Fruit fly (Drosophila melanogaster) whole organism, prepupa: Measurements from ENCODE around the gene be.

Experiments
- Blimp-1 ChIP-seq: fragments of 200-800 bp; sonication (Bioruptor generic); optimal IDR thresholded peaks from 3 replicates; lab custom pipeline; 2017; ENCODE audit warnings: missing biosample characterization, missing genetic modification characterization, mild to moderate bottlenecking, moderate library complexity, missing genetic modification reagents
- CG10631 ChIP-seq: fragments of 200-800 bp; sonication (Bioruptor generic); optimal IDR thresholded peaks from 2 replicates; lab custom pipeline; 2016; ENCODE audit warnings: missing biosample characterization, missing genetic modification characterization
- CG11762 ChIP-seq: fragments of 200-800 bp; sonication (Bioruptor generic); optimal IDR thresholded peaks from 3 replicates; lab custom pipeline; 2016; ENCODE audit warnings: missing biosample characterization, missing genetic modification characterization; ENCODE audit not compliant: insufficient read depth
- CG11902 ChIP-seq: fragments of 200-800 bp; sonication (Bioruptor generic); optimal IDR thresholded peaks from 3 replicates; lab custom pipeline; 2016; ENCODE audit warnings: missing biosample characterization, missing genetic modification characterization
- CG15336 ChIP-seq: fragments of 200-800 bp; sonication (Bioruptor generic); IDR thresholded peaks from 2 replicates; pipeline ENCODE4 v1.3.6; 2022; ENCODE audit warnings: missing biosample characterization, missing genetic modification characterization
- CG1621 ChIP-seq: fragments of 200-800 bp; sonication (Bioruptor generic); optimal IDR thresholded peaks from 3 replicates; lab custom pipeline; 2018; ENCODE audit warnings: missing biosample characterization, mild to moderate bottlenecking, missing genetic modification characterization
- CG3032 ChIP-seq: fragments of 200-800 bp; optimal IDR thresholded peaks from 2 replicates; lab custom pipeline; 2019; ENCODE audit warnings: missing biosample characterization, mild to moderate bottlenecking, missing genetic modification characterization, moderate library complexity
- CG31627 ChIP-seq: fragments of 200-800 bp; sonication (Bioruptor generic); optimal IDR thresholded peaks from 3 replicates; lab custom pipeline; 2016; ENCODE audit warnings: missing biosample characterization, missing genetic modification characterization
- CG34406 ChIP-seq: fragments of 200-800 bp; sonication (Bioruptor generic); optimal IDR thresholded peaks from 3 replicates; lab custom pipeline; 2016; ENCODE audit warnings: missing biosample characterization, missing genetic modification characterization
- CG3919 ChIP-seq: fragments of 200-800 bp; sonication (Bioruptor generic); optimal IDR thresholded peaks from 3 replicates; lab custom pipeline; 2016; ENCODE audit warnings: missing biosample characterization, missing genetic modification characterization
- CG4318 ChIP-seq: fragments of 200-800 bp; sonication (Bioruptor generic); optimal IDR thresholded peaks from 3 replicates; lab custom pipeline; 2017; ENCODE audit warnings: missing biosample characterization, mild to moderate bottlenecking, missing genetic modification characterization
- CG6163 ChIP-seq: fragments of 200-800 bp; sonication (Bioruptor generic); IDR thresholded peaks from 3 replicates; pipeline ENCODE4 v1.3.6; 2022; ENCODE audit warnings: missing biosample characterization, missing genetic modification characterization
- CG6808 ChIP-seq: fragments of 200-800 bp; sonication (Bioruptor generic); optimal IDR thresholded peaks from 3 replicates; lab custom pipeline; 2017; ENCODE audit warnings: missing biosample characterization, missing genetic modification characterization, mild to moderate bottlenecking, moderate library complexity, missing genetic modification reagents
- CG6854 ChIP-seq: fragments of 200-800 bp; sonication (Bioruptor generic); optimal IDR thresholded peaks from 2 replicates; lab custom pipeline; 2017; ENCODE audit warnings: missing biosample characterization, mild to moderate bottlenecking, missing genetic modification characterization
- CG8119 ChIP-seq: fragments of 200-800 bp; sonication (Bioruptor generic); IDR thresholded peaks from 3 replicates; pipeline ENCODE4 v1.3.6; 2022; ENCODE audit warnings: missing biosample characterization, missing genetic modification characterization
- CG8319 ChIP-seq: fragments of 200-800 bp; sonication (Bioruptor generic); optimal IDR thresholded peaks from 3 replicates; lab custom pipeline; 2016; ENCODE audit warnings: missing biosample characterization, missing genetic modification characterization
- CG9139 ChIP-seq: fragments of 200-800 bp; sonication (Bioruptor generic); optimal IDR thresholded peaks from 3 replicates; lab custom pipeline; 2017; ENCODE audit warnings: missing biosample characterization, mild to moderate bottlenecking, missing genetic modification characterization
- Eip78C ChIP-seq: fragments of 200-800 bp; sonication (Bioruptor generic); peaks from one replicate; lab custom pipeline; 2016; ENCODE audit warnings: missing biosample characterization, missing genetic modification characterization
- Eip93F ChIP-seq: fragments of 200-800 bp; sonication (Bioruptor generic); optimal IDR thresholded peaks from 2 replicates; lab custom pipeline; 2016; ENCODE audit warnings: missing biosample characterization, mild to moderate bottlenecking, missing genetic modification characterization
- Hr39 ChIP-seq: fragments of 200-800 bp; sonication (Bioruptor generic); optimal IDR thresholded peaks from 2 replicates; lab custom pipeline; 2016; ENCODE audit warnings: missing biosample characterization, missing genetic modification characterization
- Hr4 ChIP-seq: fragments of 200-800 bp; sonication (Bioruptor generic); optimal IDR thresholded peaks from 3 replicates; lab custom pipeline; 2016; ENCODE audit warnings: missing biosample characterization, missing genetic modification characterization
- Met ChIP-seq: fragments of 200-800 bp; sonication (Bioruptor generic); optimal IDR thresholded peaks from 3 replicates; lab custom pipeline; 2016; ENCODE audit warnings: missing biosample characterization, missing genetic modification characterization
- OdsH ChIP-seq: fragments of 200-800 bp; sonication (Bioruptor generic); optimal IDR thresholded peaks from 3 replicates; lab custom pipeline; 2016; ENCODE audit warnings: missing biosample characterization, missing genetic modification characterization
- Smox ChIP-seq: fragments of 200-800 bp; sonication (Bioruptor generic); optimal IDR thresholded peaks from 3 replicates; lab custom pipeline; 2016; ENCODE audit warnings: missing biosample characterization, missing genetic modification characterization
- Sox14 ChIP-seq: fragments of 200-800 bp; sonication (Bioruptor generic); optimal IDR thresholded peaks from 3 replicates; lab custom pipeline; 2016; ENCODE audit warnings: missing biosample characterization, missing genetic modification characterization
- Sox15 ChIP-seq: fragments of 200-800 bp; sonication (Bioruptor generic); optimal IDR thresholded peaks from 3 replicates; lab custom pipeline; 2016; ENCODE audit warnings: missing biosample characterization, missing genetic modification characterization
- acj6 ChIP-seq: fragments of 200-800 bp; sonication (Bioruptor generic); optimal IDR thresholded peaks from 3 replicates; lab custom pipeline; 2016; ENCODE audit warnings: missing biosample characterization, missing genetic modification characterization
- cyc ChIP-seq: fragments of 200-800 bp; sonication (Bioruptor generic); optimal IDR thresholded peaks from 3 replicates; lab custom pipeline; 2016; ENCODE audit warnings: missing biosample characterization, missing genetic modification characterization
- dac ChIP-seq: fragments of 200-800 bp; sonication (Bioruptor generic); optimal IDR thresholded peaks from 2 replicates; lab custom pipeline; 2017; ENCODE audit warnings: missing biosample characterization, mild to moderate bottlenecking, missing genetic modification characterization
- eg ChIP-seq: fragments of 200-800 bp; sonication (Bioruptor generic); IDR thresholded peaks from 3 replicates; pipeline ENCODE4 v1.3.6; 2022; ENCODE audit warnings: missing biosample characterization, missing genetic modification characterization
- esn ChIP-seq: fragments of 200-800 bp; sonication (Bioruptor generic); optimal IDR thresholded peaks from 2 replicates; lab custom pipeline; 2016; ENCODE audit warnings: missing biosample characterization, mild to moderate bottlenecking, missing genetic modification characterization, moderate library complexity
- fd59A ChIP-seq: fragments of 200-800 bp; sonication (Bioruptor generic); optimal IDR thresholded peaks from 2 replicates; lab custom pipeline; 2017; ENCODE audit warnings: missing biosample characterization, mild to moderate bottlenecking, missing genetic modification characterization, missing genetic modification reagents
- fkh ChIP-seq: fragments of 200-800 bp; sonication (Bioruptor generic); optimal IDR thresholded peaks from 3 replicates; lab custom pipeline; 2017; ENCODE audit warnings: missing biosample characterization, mild to moderate bottlenecking, missing genetic modification characterization, moderate library complexity
- lz ChIP-seq: fragments of 200-800 bp; sonication (Bioruptor generic); optimal IDR thresholded peaks from 3 replicates; lab custom pipeline; 2016; ENCODE audit warnings: missing biosample characterization, missing genetic modification characterization
- net ChIP-seq: fragments of 200-800 bp; sonication (Bioruptor generic); optimal IDR thresholded peaks from 3 replicates; lab custom pipeline; 2016; ENCODE audit warnings: missing biosample characterization, missing genetic modification characterization
- pdm3 ChIP-seq: fragments of 200-800 bp; sonication (Bioruptor generic); optimal IDR thresholded peaks from 3 replicates; lab custom pipeline; 2016; ENCODE audit warnings: missing biosample characterization, missing genetic modification characterization
- salr ChIP-seq, 2 experiments: fragments of 200-800 bp; sonication (Bioruptor generic); optimal IDR thresholded peaks; 3 replicates each; lab custom pipeline; 2016 to 2018; ENCODE audit warnings: missing biosample characterization in 2 of 2, missing genetic modification characterization in 2 of 2, mild to moderate bottlenecking in 1 of 2
- spab ChIP-seq: fragments of 200-800 bp; sonication (Bioruptor generic); optimal IDR thresholded peaks from 2 replicates; lab custom pipeline; 2017; ENCODE audit warnings: missing biosample characterization, mild to moderate bottlenecking, missing genetic modification characterization, missing genetic modification reagents
- ss ChIP-seq, 2 experiments: fragments of 200-800 bp; sonication (Bioruptor generic); optimal IDR thresholded peaks; 2 replicates in 1 of 2; 3 replicates in 1 of 2; lab custom pipeline; 2017 to 2018; ENCODE audit warnings: mild to moderate bottlenecking in 2 of 2, missing biosample characterization in 2 of 2, missing genetic modification characterization in 2 of 2, moderate library complexity in 1 of 2
- svp ChIP-seq: fragments of 200-800 bp; sonication (Bioruptor generic); peaks from one replicate; lab custom pipeline; 2016; ENCODE audit warnings: missing biosample characterization, missing genetic modification characterization
- topi ChIP-seq: fragments of 200-800 bp; sonication (Bioruptor generic); optimal IDR thresholded peaks from 3 replicates; lab custom pipeline; 2016; ENCODE audit warnings: missing biosample characterization, missing genetic modification characterization
- vri ChIP-seq: fragments of 200-800 bp; sonication (Bioruptor generic); optimal IDR thresholded peaks from 3 replicates; lab custom pipeline; 2016; ENCODE audit warnings: missing biosample characterization, mild to moderate bottlenecking, missing genetic modification characterization

be gene

DNA sequence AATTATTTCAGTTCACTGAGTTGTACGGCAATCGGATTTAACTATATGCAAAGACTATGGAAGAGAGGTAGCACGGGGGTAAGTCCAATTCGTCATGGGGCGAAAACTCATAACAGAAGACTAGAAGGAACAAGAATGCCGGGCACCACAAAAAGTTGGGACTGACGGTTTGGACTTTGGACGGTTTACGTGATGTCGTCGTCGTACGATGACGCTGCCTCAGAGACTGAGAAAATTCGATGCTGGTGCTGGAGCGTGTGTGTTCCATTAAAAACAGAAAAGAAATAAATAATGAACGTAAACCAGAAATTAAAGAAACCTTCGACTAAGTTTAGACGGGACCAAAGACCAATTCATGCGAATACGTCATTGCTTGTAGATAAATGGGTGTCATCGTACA lies 55.7 kb downstream of the be start (continued):
- TF ChIP-seq CG15336 = no peak; the same call in 1 of the 2 replicates
- no peak for TF ChIP-seq CG11762 (GFP tag; lab: Kevin White, UChicago)
- TF ChIP-seq CG6854 = peak; percentile 1
- no peak for TF ChIP-seq CG34406 (GFP tag; lab: Kevin White, UChicago)
- TF ChIP-seq eg = 0 out of 3 replicates have a peak, but pooled peaks have one; percentile 9
- peak; percentile 27 for TF ChIP-seq spab (GFP tag; lab: Kevin White, UChicago)
- peak in 1 of 2 experiments; percentile 10 for TF ChIP-seq salr (GFP tag; optimal IDR thresholded peaks at IDR 0.05; lab: Kevin White, UChicago)
- TF ChIP-seq CG1621 (tag; lab: Kevin White, UChicago) = peak; percentile 19
- TF ChIP-seq CG10631 (GFP tag; lab: Kevin White, UChicago) = no peak
- TF ChIP-seq Eip78C (GFP tag; lab: Kevin White, UChicago) = no peak
- no peak for TF ChIP-seq cyc (GFP tag; lab: Kevin White, UChicago)
- TF ChIP-seq acj6 (GFP tag; lab: Kevin White, UChicago) = no peak
- no peak for TF ChIP-seq svp (GFP tag; lab: Kevin White, UChicago)
- peak; percentile 9 for TF ChIP-seq CG3919 (GFP tag; lab: Kevin White, UChicago)
- no peak for TF ChIP-seq CG4318
- TF ChIP-seq topi (GFP tag; lab: Kevin White, UChicago) = no peak
- TF ChIP-seq Eip93F (GFP tag; lab: Kevin White, UChicago) = no peak
- no peak for TF ChIP-seq esn
- no peak for TF ChIP-seq fd59A (GFP tag; lab: Kevin White, UChicago)
- no peak for TF ChIP-seq Blimp-1 (GFP tag; lab: Kevin White, UChicago)
- TF ChIP-seq CG9139 = peak; percentile 74

DNA sequence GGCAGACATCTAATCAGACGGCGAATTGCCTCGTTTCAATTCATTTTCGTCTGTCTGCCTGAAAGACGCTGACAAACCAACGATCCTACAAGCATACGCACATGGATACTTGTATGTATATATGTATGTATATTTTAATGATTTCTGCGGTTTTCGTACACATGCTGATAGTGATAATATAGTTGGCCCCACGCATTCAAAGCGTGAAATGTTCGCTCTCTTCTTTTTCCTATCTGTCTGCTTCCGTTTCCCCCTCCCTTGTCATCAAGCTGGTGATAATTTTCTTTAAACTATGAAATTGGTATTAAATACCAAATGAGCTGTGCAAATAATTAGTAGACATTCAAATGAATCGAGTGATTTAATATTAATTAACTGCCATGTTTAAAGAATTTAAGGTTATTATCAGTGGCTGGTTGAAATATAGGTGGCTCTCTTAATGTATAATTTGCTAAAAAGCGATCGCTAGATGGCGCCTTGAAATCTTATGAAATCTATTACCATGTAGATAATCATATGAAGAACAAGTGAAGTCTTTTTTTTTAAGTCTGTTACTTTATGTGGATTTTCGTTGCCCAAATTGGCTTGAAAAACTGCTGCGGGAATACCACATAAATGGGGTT lies 56.7 kb downstream of the be start, which contains the start of gene CG33177:
TSS of gene CG33177 (plus strand) at position 588 of the 623 bp plus-strand sequence.
- TF ChIP-seq Eip93F (GFP tag; lab: Kevin White, UChicago) (no peak), pdm3 (GFP tag; lab: Kevin White, UChicago) (peak; percentile 18), CG3919 (GFP tag; lab: Kevin White, UChicago) (no peak), vri (peak; percentile 37), CG15336 (no peak), Hr4 (no peak), Sox14 (GFP tag; lab: Kevin White, UChicago) (no peak), esn (peak; percentile 29), CG31627 (GFP tag; lab: Kevin White, UChicago) (peak; percentile 52), Met (GFP tag; lab: Kevin White, UChicago) (peak; percentile 5), cyc (GFP tag; lab: Kevin White, UChicago) (peak; percentile 36), dac (GFP tag; lab: Kevin White, UChicago) (no peak), lz (GFP tag; lab: Kevin White, UChicago) (peak; percentile 17), CG11902 (GFP tag; lab: Kevin White, UChicago) (no peak), Blimp-1 (GFP tag; lab: Kevin White, UChicago) (no peak), fkh (GFP tag; lab: Kevin White, UChicago) (peak; percentile 25), Eip78C (GFP tag; lab: Kevin White, UChicago) (peak; percentile 45), svp (GFP tag; lab: Kevin White, UChicago) (peak; percentile 69), Hr39 (GFP tag; lab: Kevin White, UChicago) (peak; percentile 42), topi (GFP tag; lab: Kevin White, UChicago) (peak; percentile 12)

DNA sequence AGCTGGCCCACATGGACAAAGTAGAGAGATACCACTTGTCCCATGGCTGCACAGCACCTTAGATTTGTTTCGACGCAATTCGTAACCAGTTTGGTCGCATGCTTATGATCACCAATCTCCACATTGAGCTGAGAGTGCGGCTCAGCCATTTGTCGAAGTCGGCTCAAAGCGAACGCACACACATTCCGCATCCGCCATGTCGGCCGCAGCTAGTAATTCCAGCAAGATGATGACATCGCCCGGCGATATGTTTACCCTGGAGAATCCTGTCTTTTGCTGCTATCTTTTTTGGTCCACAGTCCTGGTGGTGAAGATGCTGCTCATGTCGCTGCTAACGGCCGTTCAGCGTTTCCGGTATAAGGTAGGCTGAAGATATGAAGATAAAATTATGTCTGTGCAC lies 58.4 kb downstream of the be start, which contains the start of gene CG33178:
TSS of gene CG33178 (plus strand) at position 147 of the 400 bp plus-strand sequence.
- peak; percentile 16; the same call in 1 of the 3 replicates for TF ChIP-seq eg
- TF ChIP-seq lz (GFP tag; lab: Kevin White, UChicago) = no peak
- TF ChIP-seq OdsH = no peak

DNA sequence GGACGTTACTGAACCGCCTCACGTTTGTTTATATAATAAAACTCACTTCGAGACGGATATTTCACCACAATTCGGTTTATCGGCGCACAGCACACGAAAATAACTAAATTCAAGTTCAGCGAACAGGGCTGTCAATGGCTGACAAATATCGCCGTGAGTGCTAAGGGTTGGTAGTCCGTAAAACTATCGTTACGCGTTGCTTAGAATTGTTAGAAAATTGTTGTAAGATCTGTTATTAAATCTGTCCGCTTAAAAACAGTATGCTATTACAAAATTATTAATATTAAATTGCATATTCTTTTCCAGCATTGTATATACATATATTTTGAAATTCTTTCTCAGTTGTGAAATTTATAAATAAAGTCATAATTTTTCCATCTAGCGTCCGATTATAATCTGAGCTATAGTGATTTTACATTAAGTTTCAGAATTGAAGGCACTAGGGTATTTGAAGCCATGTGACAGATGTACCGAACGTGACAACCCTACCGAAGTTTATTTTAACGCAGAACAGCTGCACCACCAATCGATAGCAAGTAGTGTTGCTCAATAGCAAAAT lies 60.4 kb downstream of the be start, which contains the start of gene Cox17:
TSS of gene Cox17 (minus strand) at position 120 of the 559 bp plus-strand sequence.
- TF ChIP-seq net (GFP tag; lab: Kevin White, UChicago) = peak; percentile 75
- peak; percentile 63 for TF ChIP-seq fd59A (GFP tag; lab: Kevin White, UChicago)
- peak; percentile 68 for TF ChIP-seq CG8119 (GFP tag; lab: Robert Waterston, UW)
- peak; percentile 68 for TF ChIP-seq CG1621 (tag; lab: Kevin White, UChicago)
- peak; percentile 53 for TF ChIP-seq CG8319 (GFP tag; lab: Kevin White, UChicago)
- peak; percentile 59 for TF ChIP-seq spab (GFP tag; lab: Kevin White, UChicago)
- peak; percentile 75 for TF ChIP-seq CG4318
- peak; percentile 74 for TF ChIP-seq fkh (GFP tag; lab: Kevin White, UChicago)
- peak; percentile 84 for TF ChIP-seq Sox15
- TF ChIP-seq CG6854 = no peak
- TF ChIP-seq CG6163 (GFP tag; lab: Robert Waterston, UW) = 0 out of 3 replicates have a peak, but pooled peaks have one; percentile 42
- peak; percentile 85 for TF ChIP-seq CG10631 (GFP tag; lab: Kevin White, UChicago)
- peak; percentile 80 for TF ChIP-seq CG6808 (GFP tag; lab: Kevin White, UChicago)
- peak; percentile 81 for TF ChIP-seq CG3032 (tag; lab: Kevin White, UChicago)
- TF ChIP-seq Sox14 (GFP tag; lab: Kevin White, UChicago) = peak; percentile 80
- TF ChIP-seq ss (GFP tag; optimal IDR thresholded peaks at IDR 0.05; lab: Kevin White, UChicago) = peak; percentile 61 to 81
- peak; percentile 69 for TF ChIP-seq CG11902 (GFP tag; lab: Kevin White, UChicago)
- peak; percentile 83 for TF ChIP-seq cyc (GFP tag; lab: Kevin White, UChicago)
- TF ChIP-seq Smox (GFP tag; lab: Kevin White, UChicago) = peak; percentile 84
